Worm (Caenorhabditis elegans) whole organism, young adult: ENCODE data around the gene C39E9.12.

ENCODE experiments used
- B0019.2 ChIP-seq: fragments of 200-800 bp; sonication (Bioruptor generic); conservative IDR thresholded peaks from 2 replicates; pipeline ENCODE4 v1.3.6; 2022; ENCODE audit warnings: missing genetic modification reagents, missing genetic modification characterization, missing compliant biosample characterization
- F33H1.4 ChIP-seq: fragments of 200-800 bp; sonication (Bioruptor generic); IDR thresholded peaks from 2 replicates; pipeline ENCODE4 v1.3.6; 2022; ENCODE audit warnings: missing genetic modification reagents, missing genetic modification characterization, missing compliant biosample characterization
- F49E8.2 ChIP-seq: sonication (generic microtip); optimal IDR thresholded peaks from 3 replicates; lab custom pipeline; 2017; ENCODE audit warnings: missing genetic modification characterization, mild to moderate bottlenecking, missing compliant biosample characterization, antibody characterized with exemption, moderate library complexity; ENCODE audit not compliant: insufficient read depth
- F55B11.4 ChIP-seq: sonication (generic microtip); optimal IDR thresholded peaks from 2 replicates; lab custom pipeline; 2016; ENCODE audit warnings: missing compliant biosample characterization, missing genetic modification characterization, borderline replicate concordance; ENCODE audit not compliant: insufficient read depth
- K11D2.4 ChIP-seq: fragments of 200-800 bp; sonication (Bioruptor generic); IDR thresholded peaks from 2 replicates; pipeline ENCODE4 v1.3.6; 2022; ENCODE audit warnings: missing genetic modification reagents, missing genetic modification characterization, missing compliant biosample characterization
- T07F8.4 ChIP-seq: sonication (generic microtip); optimal IDR thresholded peaks from 2 replicates; lab custom pipeline; 2016; ENCODE audit warnings: mild to moderate bottlenecking, missing genetic modification characterization, moderate library complexity, missing compliant biosample characterization
- Y53G8AR.9 ChIP-seq: fragments of 200-800 bp; sonication (Bioruptor generic); conservative IDR thresholded peaks from 2 replicates; pipeline ENCODE4 v1.3.6; 2022; ENCODE audit warnings: missing genetic modification reagents, missing genetic modification characterization, missing compliant biosample characterization
- akir-1 ChIP-seq: fragments of 200-800 bp; sonication (Bioruptor generic); optimal IDR thresholded peaks from 2 replicates; lab custom pipeline; 2018; ENCODE audit warnings: mild to moderate bottlenecking, missing genetic modification characterization, moderate library complexity, missing compliant biosample characterization
- attf-6 ChIP-seq: fragments of 200-800 bp; sonication (Bioruptor generic); IDR thresholded peaks from 2 replicates; pipeline ENCODE4 v1.3.6; 2022; ENCODE audit warnings: missing genetic modification reagents, missing genetic modification characterization, missing compliant biosample characterization
- ccch-3 ChIP-seq: fragments of 200-800 bp; sonication (Bioruptor generic); optimal IDR thresholded peaks from 2 replicates; lab custom pipeline; 2018; ENCODE audit warnings: mild to moderate bottlenecking, missing genetic modification characterization, missing compliant biosample characterization
- ceh-40 ChIP-seq: fragments of 200-800 bp; sonication (Bioruptor generic); IDR thresholded peaks from 2 replicates; pipeline ENCODE4 v1.3.6; 2022; ENCODE audit warnings: missing genetic modification characterization, missing compliant biosample characterization
- ceh-58 ChIP-seq: fragments of 200-800 bp; sonication (Bioruptor generic); IDR thresholded peaks from 2 replicates; pipeline ENCODE4 v1.3.6; 2022; ENCODE audit warnings: missing genetic modification characterization, missing compliant biosample characterization
- ceh-79 ChIP-seq: sonication (generic microtip); optimal IDR thresholded peaks from 2 replicates; lab custom pipeline; 2017; ENCODE audit warnings: mild to moderate bottlenecking, missing genetic modification characterization, missing compliant biosample characterization
- ceh-91 ChIP-seq: fragments of 200-800 bp; sonication (Bioruptor generic); IDR thresholded peaks from 2 replicates; pipeline ENCODE4 v1.3.6; 2022; ENCODE audit warnings: missing genetic modification reagents, missing genetic modification characterization, missing compliant biosample characterization
- chd-7 ChIP-seq: sonication (generic microtip); optimal IDR thresholded peaks from 2 replicates; lab custom pipeline; 2016; ENCODE audit warnings: mild to moderate bottlenecking, missing genetic modification characterization, moderate library complexity, missing compliant biosample characterization
- dox-1 ChIP-seq: fragments of 200-800 bp; sonication (Bioruptor generic); IDR thresholded peaks from 2 replicates; pipeline ENCODE4 v1.3.6; 2022; ENCODE audit warnings: missing genetic modification reagents, missing genetic modification characterization, missing compliant biosample characterization
- dpl-1 ChIP-seq: fragments of 150-350 bp; optimal IDR thresholded peaks from 2 replicates; lab custom pipeline; 2014; ENCODE audit warnings: missing biosample characterization, missing genetic modification reagents, missing genetic modification characterization
- egl-44 ChIP-seq: fragments of 200-800 bp; sonication (Bioruptor generic); IDR thresholded peaks from 2 replicates; pipeline ENCODE4 v1.3.6; 2022; ENCODE audit warnings: missing genetic modification reagents, missing genetic modification characterization, missing compliant biosample characterization
- ets-4 ChIP-seq: fragments of 200-800 bp; sonication (Bioruptor generic); optimal IDR thresholded peaks from 2 replicates; lab custom pipeline; 2018; ENCODE audit warnings: mild to moderate bottlenecking, missing genetic modification characterization, missing compliant biosample characterization
- fkh-3 ChIP-seq: sonication (generic microtip); optimal IDR thresholded peaks from 2 replicates; lab custom pipeline; 2016; ENCODE audit warnings: mild to moderate bottlenecking, missing genetic modification characterization, missing compliant biosample characterization
- him-1 ChIP-seq: sonication (generic microtip); optimal IDR thresholded peaks from 2 replicates; lab custom pipeline; 2016; ENCODE audit warnings: missing genotype, missing genetic modification reagents, missing genetic modification characterization, missing compliant biosample characterization
- hmg-20 ChIP-seq: fragments of 200-800 bp; sonication (Bioruptor generic); IDR thresholded peaks from 2 replicates; pipeline ENCODE4 v1.3.6; 2022; ENCODE audit warnings: missing genetic modification reagents, missing genetic modification characterization, missing compliant biosample characterization
- hrde-1 ChIP-seq: sonication (generic microtip); optimal IDR thresholded peaks from 2 replicates; lab custom pipeline; 2016; ENCODE audit warnings: missing genetic modification characterization, mild to moderate bottlenecking, missing compliant biosample characterization, moderate library complexity, missing genotype, missing genetic modification reagents, borderline replicate concordance
- let-526 ChIP-seq: fragments of 200-800 bp; sonication (Bioruptor generic); IDR thresholded peaks from 2 replicates; pipeline ENCODE4 v1.3.6; 2022; ENCODE audit warnings: missing genetic modification reagents, missing genetic modification characterization, missing compliant biosample characterization
- madf-10 ChIP-seq: sonication (generic microtip); optimal IDR thresholded peaks from 2 replicates; lab custom pipeline; 2016; ENCODE audit warnings: mild to moderate bottlenecking, missing genetic modification characterization, missing compliant biosample characterization
- madf-3 ChIP-seq: fragments of 200-800 bp; sonication (Bioruptor generic); IDR thresholded peaks from 2 replicates; pipeline ENCODE4 v1.3.6; 2022; ENCODE audit warnings: missing genetic modification reagents, missing genetic modification characterization, missing compliant biosample characterization
- madf-8 ChIP-seq: fragments of 200-800 bp; sonication (Bioruptor generic); conservative IDR thresholded peaks from 2 replicates; pipeline ENCODE4 v1.3.6; 2022; ENCODE audit warnings: missing genetic modification reagents, missing genetic modification characterization, missing compliant biosample characterization
- mel-28 ChIP-seq: sonication (generic microtip); optimal IDR thresholded peaks from 2 replicates; lab custom pipeline; 2016; ENCODE audit warnings: borderline replicate concordance, mild to moderate bottlenecking, missing genetic modification characterization, missing compliant biosample characterization
- nfya-1 ChIP-seq: sonication (generic microtip); optimal IDR thresholded peaks from 2 replicates; lab custom pipeline; 2017; ENCODE audit warnings: antibody characterized with exemption, missing compliant biosample characterization, missing genetic modification characterization, borderline replicate concordance; ENCODE audit not compliant: insufficient read depth
- nhr-120 ChIP-seq: fragments of 200-800 bp; sonication (Bioruptor generic); IDR thresholded peaks from 2 replicates; pipeline ENCODE4 v1.3.6; 2022; ENCODE audit warnings: missing genetic modification characterization, missing compliant biosample characterization
- nhr-179 ChIP-seq: sonication (generic microtip); optimal IDR thresholded peaks from 2 replicates; lab custom pipeline; 2016; ENCODE audit warnings: mild to moderate bottlenecking, missing genetic modification characterization, missing compliant biosample characterization
- nhr-27 ChIP-seq: fragments of 200-800 bp; sonication (Bioruptor generic); optimal IDR thresholded peaks from 2 replicates; lab custom pipeline; 2018; ENCODE audit warnings: mild to moderate bottlenecking, missing genetic modification characterization, moderate library complexity, missing compliant biosample characterization
- nhr-80 ChIP-seq: sonication (generic microtip); optimal IDR thresholded peaks from 2 replicates; lab custom pipeline; 2016; ENCODE audit warnings: missing genetic modification characterization, missing compliant biosample characterization
- pha-4 ChIP-seq: fragments of 150-350 bp; sonication (generic microtip); optimal IDR thresholded peaks from 2 replicates; lab custom pipeline; 2014; ENCODE audit warnings: missing biosample characterization, missing genetic modification reagents, missing genetic modification characterization
- rcor-1 ChIP-seq: fragments of 200-800 bp; sonication (Bioruptor generic); IDR thresholded peaks from 2 replicates; pipeline ENCODE4 v1.3.6; 2022; ENCODE audit warnings: missing genetic modification reagents, missing genetic modification characterization, missing compliant biosample characterization
- repo-1 ChIP-seq: sonication (generic microtip); optimal IDR thresholded peaks from 2 replicates; lab custom pipeline; 2017; ENCODE audit warnings: mild to moderate bottlenecking, missing genetic modification characterization, missing compliant biosample characterization
- snpc-1.1 ChIP-seq: sonication (generic microtip); optimal IDR thresholded peaks from 2 replicates; lab custom pipeline; 2017; ENCODE audit warnings: missing genetic modification characterization, mild to moderate bottlenecking, missing compliant biosample characterization, antibody characterized with exemption, moderate library complexity, missing genotype, missing genetic modification reagents; ENCODE audit not compliant: insufficient read depth
- snpc-1.3 ChIP-seq: sonication (generic microtip); optimal IDR thresholded peaks from 2 replicates; lab custom pipeline; 2017; ENCODE audit warnings: missing genetic modification characterization, mild to moderate bottlenecking, missing compliant biosample characterization, antibody characterized with exemption, moderate library complexity, missing genotype, missing genetic modification reagents; ENCODE audit not compliant: insufficient read depth
- snpc-3.4 ChIP-seq: sonication (generic microtip); optimal IDR thresholded peaks from 2 replicates; lab custom pipeline; 2017; ENCODE audit warnings: missing genetic modification characterization, mild to moderate bottlenecking, missing compliant biosample characterization, antibody characterized with exemption, moderate library complexity, missing genotype, missing genetic modification reagents
- tbp1 ChIP-seq: fragments of 200-800 bp; sonication (Bioruptor generic); optimal IDR thresholded peaks from 2 replicates; lab custom pipeline; 2018; ENCODE audit warnings: mild to moderate bottlenecking, missing genetic modification characterization, missing compliant biosample characterization
- tlf-1 ChIP-seq: fragments of 200-800 bp; sonication (Bioruptor generic); optimal IDR thresholded peaks from 2 replicates; lab custom pipeline; 2018; ENCODE audit warnings: mild to moderate bottlenecking, missing genetic modification characterization, missing compliant biosample characterization
- ztf-3 ChIP-seq: fragments of 200-800 bp; sonication (Bioruptor generic); optimal IDR thresholded peaks from 2 replicates; lab custom pipeline; 2018; ENCODE audit warnings: mild to moderate bottlenecking, missing genetic modification characterization, missing compliant biosample characterization

Gene C39E9.12

DNA sequence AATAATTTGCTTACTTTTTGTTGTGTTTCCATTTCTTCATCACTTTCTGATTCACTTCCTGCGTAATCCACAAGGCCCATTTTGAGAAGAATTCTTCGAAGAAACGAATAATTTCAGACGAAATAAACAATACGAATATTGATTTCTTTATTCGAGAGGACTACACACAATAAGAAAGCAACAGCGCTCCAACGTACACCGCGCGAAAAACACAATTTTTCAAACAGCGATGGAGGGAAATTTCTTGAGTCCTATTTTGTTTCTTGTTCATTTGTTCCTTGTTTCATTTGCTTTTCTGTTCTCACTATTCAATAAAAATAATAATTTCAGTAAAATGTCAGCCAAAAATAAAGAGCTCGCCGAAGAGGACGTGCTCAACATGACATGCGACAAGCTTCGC, at the start of gene C39E9.12, which contains the start of gene prcc-1 (continued):
- TF ChIP-seq F33H1.4 (GFP tag; lab: Robert Waterston, UW): peak; percentile 74
- peak; percentile 1 for TF ChIP-seq him-1 (tag; lab: Kevin White, UChicago)
- peak; percentile 72 for TF ChIP-seq madf-3
- no peak for TF ChIP-seq ztf-3
- no peak for TF ChIP-seq repo-1 (tag; lab: Kevin White, UChicago)
- no peak for TF ChIP-seq egl-44
- TF ChIP-seq madf-10 (tag; lab: Kevin White, UChicago): no peak
- TF ChIP-seq madf-8 (GFP tag; lab: Robert Waterston, UW): peak; percentile 84
- TF ChIP-seq ceh-79: no peak
- TF ChIP-seq tbp1 (GFP tag; lab: Kevin White, UChicago): peak; percentile 47
- TF ChIP-seq ets-4: no peak
- TF ChIP-seq nhr-27: no peak

ce11 chrIV:13044980-13045379, 48.8 kb upstream of the C39E9.12 start:
- TF ChIP-seq chd-7 (tag; lab: Kevin White, UChicago) (no peak), nhr-80 (tag; lab: Kevin White, UChicago) (no peak), snpc-1.1 (tag; lab: Kevin White, UChicago) (no peak), hmg-20 (GFP tag; lab: Robert Waterston, UW) (no peak)

DNA sequence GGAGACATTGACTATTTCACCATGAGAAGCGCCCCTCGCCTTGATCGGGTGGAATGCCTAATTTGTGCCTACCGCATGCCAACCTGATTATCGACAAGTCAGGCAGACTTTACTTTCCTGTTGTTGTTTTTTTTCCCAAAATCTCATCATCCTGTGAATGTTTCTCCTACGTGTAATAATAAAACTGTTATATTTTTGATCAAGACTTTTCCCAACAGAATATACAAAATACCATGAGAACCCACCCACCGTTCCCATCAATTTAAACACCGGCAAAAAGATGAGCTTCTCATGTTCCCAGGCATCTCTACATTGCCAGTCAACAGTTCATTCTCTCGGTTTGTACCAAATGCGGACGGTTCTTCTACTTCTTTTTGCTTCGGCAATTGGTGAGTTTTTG, 47.0 kb upstream of the C39E9.12 start, which contains the start of gene scl-9:
scl-9 (plus strand) TSS at position 301 of the 400 bp plus-strand sequence.
- no peak for TF ChIP-seq rcor-1 (GFP tag; lab: Robert Waterston, UW)
- TF ChIP-seq hrde-1 (tag; lab: Kevin White, UChicago): no peak
- TF ChIP-seq dpl-1: no peak
- TF ChIP-seq attf-6 (GFP tag; lab: Robert Waterston, UW): no peak
- TF ChIP-seq chd-7 (tag; lab: Kevin White, UChicago): no peak

DNA sequence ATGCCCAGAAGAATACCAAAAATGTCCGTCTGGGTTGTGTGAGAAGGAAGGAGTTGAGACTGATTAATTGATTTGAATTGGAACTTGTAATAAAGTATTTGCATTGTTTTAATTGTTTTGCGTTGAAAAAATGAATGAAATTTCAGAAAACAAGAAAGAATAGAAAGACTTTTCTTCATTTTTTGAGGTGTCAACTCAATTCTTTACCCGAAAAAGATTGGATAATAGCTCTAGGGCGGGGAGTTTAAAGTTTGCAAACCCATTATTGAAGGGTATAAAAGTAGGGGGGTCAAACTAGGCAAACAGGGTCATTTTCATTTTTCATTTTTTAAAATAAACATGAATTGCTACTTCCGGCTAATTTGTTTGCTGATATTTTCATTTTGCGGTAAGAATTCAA, 45.6 kb upstream of the C39E9.12 start, which contains the start of gene scl-10:
scl-10 (plus strand) TSS at position 301 of the 400 bp plus-strand sequence.
- TF ChIP-seq tlf-1 (GFP tag; lab: Kevin White, UChicago) (no peak), snpc-1.1 (tag; lab: Kevin White, UChicago) (no peak), snpc-3.4 (no peak), tbp1 (GFP tag; lab: Kevin White, UChicago) (no peak), B0019.2 (GFP tag; lab: Robert Waterston, UW) (no peak), mel-28 (tag; lab: Kevin White, UChicago) (no peak), pha-4 (tag; lab: Kevin White, UChicago) (no peak), snpc-1.3 (no peak), K11D2.4 (GFP tag; lab: Robert Waterston, UW) (no peak), T07F8.4 (tag; lab: Kevin White, UChicago) (no peak), fkh-3 (tag; lab: Kevin White, UChicago) (no peak)

ce11 chrIV:13051073-13051472, 42.7 kb upstream of the C39E9.12 start, which contains the start of gene scl-11:
Gene scl-11, plus strand, starts transcription at chrIV:13051373.
- no peak for TF ChIP-seq T07F8.4 (tag; lab: Kevin White, UChicago)
- no peak for TF ChIP-seq repo-1 (tag; lab: Kevin White, UChicago)
- no peak for TF ChIP-seq F49E8.2 (tag; lab: Kevin White, UChicago)
- no peak for TF ChIP-seq ceh-91 (GFP tag; lab: Robert Waterston, UW)
- no peak for TF ChIP-seq nhr-179
- TF ChIP-seq dox-1 (GFP tag; lab: Robert Waterston, UW): no peak
- TF ChIP-seq ets-4: no peak
- TF ChIP-seq nhr-120 (GFP tag; lab: Robert Waterston, UW): no peak
- no peak for TF ChIP-seq Y53G8AR.9 (GFP tag; lab: Robert Waterston, UW)
- TF ChIP-seq F55B11.4 (tag; lab: Kevin White, UChicago): no peak
- TF ChIP-seq akir-1: no peak
- TF ChIP-seq ceh-40 (GFP tag; lab: Robert Waterston, UW): no peak
- TF ChIP-seq ceh-58: no peak
- TF ChIP-seq let-526 (GFP tag; lab: Robert Waterston, UW): no peak
- TF ChIP-seq nfya-1: no peak
- TF ChIP-seq ztf-3: no peak
- no peak for TF ChIP-seq ccch-3
